Worm (Caenorhabditis elegans) whole organism, L3 larva: Measurements from ENCODE around the gene ttr-17.

Source experiments
- R02D3.7 ChIP-seq: fragments of 150-350 bp; optimal IDR thresholded peaks from 2 replicates; lab custom pipeline; 2014; ENCODE audit warnings: missing biosample characterization, missing genetic modification characterization
- aly-2 ChIP-seq: fragments of 150-350 bp; optimal IDR thresholded peaks from 2 replicates; lab custom pipeline; 2014; ENCODE audit warnings: missing biosample characterization, missing genetic modification characterization
- ceh-28 ChIP-seq: fragments of 150-350 bp; optimal IDR thresholded peaks from 2 replicates; lab custom pipeline; 2014; ENCODE audit warnings: missing biosample characterization, missing genetic modification reagents, missing genetic modification characterization
- ceh-82 ChIP-seq: fragments of 150-350 bp; optimal IDR thresholded peaks from 2 replicates; lab custom pipeline; 2014; ENCODE audit warnings: missing biosample characterization, missing genetic modification characterization
- ceh-9 ChIP-seq: sonication (generic microtip); optimal IDR thresholded peaks from 2 replicates; lab custom pipeline; 2018; ENCODE audit warnings: missing biosample characterization, missing genetic modification characterization
- daf-12 ChIP-seq: fragments of 150-350 bp; optimal IDR thresholded peaks from 2 replicates; lab custom pipeline; 2014; ENCODE audit warnings: missing biosample characterization, missing genetic modification reagents, missing genetic modification characterization
- egl-27 ChIP-seq: sonication (generic microtip); optimal IDR thresholded peaks from 4 replicates; lab custom pipeline; 2017; ENCODE audit warnings: missing biosample characterization, missing genetic modification reagents, missing genetic modification characterization
- elt-3 ChIP-seq, 3 experiments: fragments of 150-350 bp in 1 of 3; sonication (generic microtip) in 2 of 3; optimal IDR thresholded peaks; 2 replicates in 2 of 3; 4 replicates in 1 of 3; lab custom pipeline; 2014 to 2017; ENCODE audit warnings: missing biosample characterization in 3 of 3, missing genetic modification characterization in 3 of 3
- mdl-1 ChIP-seq: fragments of 150-350 bp; optimal IDR thresholded peaks from 2 replicates; lab custom pipeline; 2014; ENCODE audit warnings: missing biosample characterization, missing genetic modification characterization
- nhr-12 ChIP-seq: fragments of 150-350 bp; optimal IDR thresholded peaks from 2 replicates; lab custom pipeline; 2014; ENCODE audit warnings: missing biosample characterization, missing genetic modification characterization
- nhr-76 ChIP-seq: fragments of 150-350 bp; sonication (generic microtip); optimal IDR thresholded peaks from 5 replicates; lab custom pipeline; 2014; ENCODE audit warnings: missing biosample characterization, missing genetic modification characterization
- pha-4 ChIP-seq: fragments of 150-350 bp; optimal IDR thresholded peaks from 2 replicates; lab custom pipeline; 2014; ENCODE audit warnings: missing biosample characterization, missing genetic modification reagents, missing genetic modification characterization
- snpc-4 ChIP-seq: fragments of 150-350 bp; optimal IDR thresholded peaks from 2 replicates; lab custom pipeline; 2014; ENCODE audit warnings: missing biosample characterization, missing genetic modification characterization
- ztf-11 ChIP-seq: fragments of 150-350 bp; optimal IDR thresholded peaks from 2 replicates; lab custom pipeline; 2014; ENCODE audit warnings: missing biosample characterization, missing genetic modification characterization

DNA sequence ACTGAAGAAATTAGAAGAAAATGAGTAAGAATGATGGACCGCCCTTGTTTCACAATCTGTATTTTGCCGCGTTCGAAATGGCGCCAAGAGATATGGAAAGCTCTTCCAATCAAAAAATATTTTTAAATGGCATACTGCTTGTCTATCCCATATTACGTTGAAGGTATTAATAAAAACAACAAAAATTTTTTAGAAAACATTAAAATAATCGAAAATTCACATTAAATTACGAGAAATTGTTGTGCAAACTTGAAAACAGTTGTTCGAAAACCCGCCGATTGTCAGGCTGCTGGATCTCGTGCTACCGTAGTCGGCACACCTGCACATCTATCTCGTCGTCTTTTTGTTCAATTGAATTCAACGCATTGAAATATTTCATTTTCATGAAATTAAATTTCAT, 16.8 kb upstream of the ttr-17 start, which contains the start of gene klc-1:
- TF ChIP-seq mdl-1 (no peak), nhr-76 (no peak), pha-4 (tag; lab: Kevin White, UChicago) (no peak), R02D3.7 (tag; lab: Kevin White, UChicago) (no peak), elt-3 (tag; optimal IDR thresholded peaks at IDR 0.05; lab: Kevin White, UChicago) (no peak), daf-12 (tag; lab: Kevin White, UChicago) (no peak), ceh-9 (tag; lab: Kevin White, UChicago) (no peak), nhr-12 (tag; lab: Kevin White, UChicago) (no peak), aly-2 (tag; lab: Kevin White, UChicago) (no peak), ceh-28 (tag; lab: Kevin White, UChicago) (no peak), ztf-11 (tag; lab: Kevin White, UChicago) (no peak), egl-27 (tag; lab: Kevin White, UChicago) (no peak), snpc-4 (tag; lab: Kevin White, UChicago) (no peak), ceh-82 (tag; lab: Kevin White, UChicago) (no peak)
